Worm (Caenorhabditis elegans) whole organism, L3 larva: ENCODE measurements around the gene cpg-2.

ENCODE experiments used
- R02D3.7 ChIP-seq: fragments of 150-350 bp; optimal IDR thresholded peaks from 2 replicates; lab custom pipeline; 2014; ENCODE audit warnings: missing biosample characterization, missing genetic modification characterization
- ZK546.5 ChIP-seq: sonication (generic microtip); optimal IDR thresholded peaks from 2 replicates; lab custom pipeline; 2017; ENCODE audit warnings: missing biosample characterization, missing genetic modification characterization
- aly-2 ChIP-seq: fragments of 150-350 bp; optimal IDR thresholded peaks from 2 replicates; lab custom pipeline; 2014; ENCODE audit warnings: missing biosample characterization, missing genetic modification characterization
- ama-1 ChIP-seq: fragments of 150-350 bp; optimal IDR thresholded peaks from 2 replicates; lab custom pipeline; 2018
- ceh-16 ChIP-seq: sonication (generic microtip); optimal IDR thresholded peaks from 2 replicates; lab custom pipeline; 2017; ENCODE audit warnings: missing biosample characterization, missing genetic modification characterization
- ceh-28 ChIP-seq: fragments of 150-350 bp; optimal IDR thresholded peaks from 2 replicates; lab custom pipeline; 2014; ENCODE audit warnings: missing biosample characterization, missing genetic modification reagents, missing genetic modification characterization
- ceh-82 ChIP-seq: fragments of 150-350 bp; optimal IDR thresholded peaks from 2 replicates; lab custom pipeline; 2014; ENCODE audit warnings: missing biosample characterization, missing genetic modification characterization
- ceh-9 ChIP-seq: sonication (generic microtip); optimal IDR thresholded peaks from 2 replicates; lab custom pipeline; 2018; ENCODE audit warnings: missing biosample characterization, missing genetic modification characterization
- daf-12 ChIP-seq: fragments of 150-350 bp; optimal IDR thresholded peaks from 2 replicates; lab custom pipeline; 2014; ENCODE audit warnings: missing biosample characterization, missing genetic modification reagents, missing genetic modification characterization
- egl-27 ChIP-seq: sonication (generic microtip); optimal IDR thresholded peaks from 4 replicates; lab custom pipeline; 2017; ENCODE audit warnings: missing biosample characterization, missing genetic modification reagents, missing genetic modification characterization
- egl-5 ChIP-seq: fragments of 150-350 bp; optimal IDR thresholded peaks from 2 replicates; lab custom pipeline; 2017; ENCODE audit warnings: missing biosample characterization, missing genetic modification reagents, missing genetic modification characterization, inconsistent platforms
- elt-1 ChIP-seq: fragments of 150-350 bp; optimal IDR thresholded peaks from 2 replicates; lab custom pipeline; 2014; ENCODE audit warnings: missing biosample characterization, missing genetic modification characterization
- elt-2 ChIP-seq: sonication (generic microtip); optimal IDR thresholded peaks from 2 replicates; lab custom pipeline; 2016; ENCODE audit warnings: missing genetic modification reagents, mild to moderate bottlenecking, missing genetic modification characterization, missing compliant biosample characterization
- elt-3 ChIP-seq, 3 experiments: fragments of 150-350 bp in 1 of 3; sonication (generic microtip) in 2 of 3; optimal IDR thresholded peaks; 2 replicates in 2 of 3; 4 replicates in 1 of 3; lab custom pipeline; 2014 to 2017; ENCODE audit warnings: missing biosample characterization in 3 of 3, missing genetic modification characterization in 3 of 3
- eor-1 ChIP-seq, 2 experiments: fragments of 150-350 bp; optimal IDR thresholded peaks; 2 replicates each; lab custom pipeline; 2014 to 2018; ENCODE audit warnings: missing biosample characterization in 2 of 2, missing genetic modification characterization in 2 of 2
- fkh-10 ChIP-seq: sonication (generic microtip); optimal IDR thresholded peaks from 2 replicates; lab custom pipeline; 2017; ENCODE audit warnings: missing biosample characterization, missing genetic modification reagents, missing genetic modification characterization
- fkh-2 ChIP-seq: fragments of 150-350 bp; optimal IDR thresholded peaks from 2 replicates; lab custom pipeline; 2014; ENCODE audit warnings: missing biosample characterization, missing genetic modification reagents, missing genetic modification characterization
- fos-1 ChIP-seq: fragments of 150-350 bp; optimal IDR thresholded peaks from 2 replicates; lab custom pipeline; 2014; ENCODE audit warnings: missing biosample characterization, missing genetic modification characterization
- hmg-11 ChIP-seq: sonication (generic microtip); optimal IDR thresholded peaks from 2 replicates; lab custom pipeline; 2016; ENCODE audit warnings: missing genetic modification characterization, missing compliant biosample characterization
- jun-1 ChIP-seq: fragments of 150-350 bp; optimal IDR thresholded peaks from 2 replicates; lab custom pipeline; 2014; ENCODE audit warnings: missing biosample characterization, missing genetic modification reagents, missing genetic modification characterization
- lin-15B ChIP-seq: fragments of 150-350 bp; optimal IDR thresholded peaks from 2 replicates; lab custom pipeline; 2014; ENCODE audit warnings: missing biosample characterization, missing genetic modification characterization
- lin-39 ChIP-seq: fragments of 150-350 bp; optimal IDR thresholded peaks from 2 replicates; lab custom pipeline; 2018; ENCODE audit warnings: missing biosample characterization, missing genetic modification reagents, missing genetic modification characterization
- lsy-12 ChIP-seq: sonication (generic microtip); optimal IDR thresholded peaks from 2 replicates; lab custom pipeline; 2016; ENCODE audit warnings: mild to moderate bottlenecking, missing genetic modification characterization, missing compliant biosample characterization
- mdl-1 ChIP-seq: fragments of 150-350 bp; optimal IDR thresholded peaks from 2 replicates; lab custom pipeline; 2014; ENCODE audit warnings: missing biosample characterization, missing genetic modification characterization
- mml-1 ChIP-seq: fragments of 150-350 bp; sonication (generic microtip); optimal IDR thresholded peaks from 3 replicates; lab custom pipeline; 2014; ENCODE audit warnings: missing biosample characterization, missing genetic modification characterization
- nfya-1 ChIP-seq: sonication (generic microtip); optimal IDR thresholded peaks from 2 replicates; lab custom pipeline; 2017; ENCODE audit warnings: missing genetic modification characterization, mild to moderate bottlenecking, missing compliant biosample characterization, antibody characterized with exemption, moderate library complexity; ENCODE audit not compliant: insufficient read depth
- nhr-11 ChIP-seq: fragments of 150-350 bp; optimal IDR thresholded peaks from 2 replicates; lab custom pipeline; 2014; ENCODE audit warnings: missing biosample characterization, missing genetic modification characterization
- nhr-12 ChIP-seq: fragments of 150-350 bp; optimal IDR thresholded peaks from 2 replicates; lab custom pipeline; 2014; ENCODE audit warnings: missing biosample characterization, missing genetic modification characterization
- nhr-23 ChIP-seq: fragments of 150-350 bp; optimal IDR thresholded peaks from 2 replicates; lab custom pipeline; 2014; ENCODE audit warnings: missing biosample characterization, missing genetic modification reagents, missing genetic modification characterization
- nhr-237 ChIP-seq: fragments of 150-350 bp; optimal IDR thresholded peaks from 2 replicates; lab custom pipeline; 2014; ENCODE audit warnings: missing biosample characterization, missing genetic modification characterization
- nhr-25 ChIP-seq: sonication (generic microtip); optimal IDR thresholded peaks from 2 replicates; lab custom pipeline; 2017; ENCODE audit warnings: missing biosample characterization, missing genetic modification characterization
- nhr-28 ChIP-seq: fragments of 150-350 bp; optimal IDR thresholded peaks from 2 replicates; lab custom pipeline; 2014; ENCODE audit warnings: missing biosample characterization, missing genetic modification characterization
- nhr-43 ChIP-seq: sonication (generic microtip); optimal IDR thresholded peaks from 2 replicates; lab custom pipeline; 2016; ENCODE audit warnings: mild to moderate bottlenecking, missing genetic modification characterization, missing compliant biosample characterization; ENCODE audit not compliant: poor library complexity, severe bottlenecking
- nhr-67 ChIP-seq: fragments of 150-350 bp; optimal IDR thresholded peaks from 2 replicates; lab custom pipeline; 2014; ENCODE audit warnings: missing biosample characterization, missing genetic modification characterization
- nhr-76 ChIP-seq: fragments of 150-350 bp; sonication (generic microtip); optimal IDR thresholded peaks from 5 replicates; lab custom pipeline; 2014; ENCODE audit warnings: missing biosample characterization, missing genetic modification characterization
- nhr-77 ChIP-seq: fragments of 150-350 bp; optimal IDR thresholded peaks from 2 replicates; lab custom pipeline; 2014; ENCODE audit warnings: missing biosample characterization, missing genetic modification characterization
- pha-4 ChIP-seq: fragments of 150-350 bp; optimal IDR thresholded peaks from 2 replicates; lab custom pipeline; 2014; ENCODE audit warnings: missing biosample characterization, missing genetic modification reagents, missing genetic modification characterization
- pqm-1 ChIP-seq: fragments of 150-350 bp; optimal IDR thresholded peaks from 2 replicates; lab custom pipeline; 2017; ENCODE audit warnings: missing biosample characterization, missing genetic modification characterization, inconsistent platforms
- sea-2 ChIP-seq: fragments of 150-350 bp; sonication (generic microtip); optimal IDR thresholded peaks from 4 replicates; lab custom pipeline; 2014; ENCODE audit warnings: missing biosample characterization, missing genetic modification reagents, missing genetic modification characterization
- skn-1 ChIP-seq: fragments of 150-350 bp; optimal IDR thresholded peaks from 2 replicates; lab custom pipeline; 2014; ENCODE audit warnings: missing biosample characterization, missing genetic modification characterization
- snpc-4 ChIP-seq: fragments of 150-350 bp; optimal IDR thresholded peaks from 2 replicates; lab custom pipeline; 2014; ENCODE audit warnings: missing biosample characterization, missing genetic modification characterization
- tbx-2 ChIP-seq: sonication (generic microtip); optimal IDR thresholded peaks from 2 replicates; lab custom pipeline; 2016; ENCODE audit warnings: mild to moderate bottlenecking, missing genetic modification characterization, missing compliant biosample characterization
- unc-39 ChIP-seq: sonication (generic microtip); optimal IDR thresholded peaks from 4 replicates; lab custom pipeline; 2017; ENCODE audit warnings: missing biosample characterization, missing genetic modification characterization
- unc-62 ChIP-seq: fragments of 150-350 bp; sonication (generic microtip); optimal IDR thresholded peaks from 4 replicates; lab custom pipeline; 2014; ENCODE audit warnings: missing biosample characterization, missing genetic modification reagents, missing genetic modification characterization
- zag-1 ChIP-seq: fragments of 150-350 bp; optimal IDR thresholded peaks from 2 replicates; lab custom pipeline; 2014; ENCODE audit warnings: missing biosample characterization, missing genetic modification characterization
- ztf-11 ChIP-seq: fragments of 150-350 bp; optimal IDR thresholded peaks from 2 replicates; lab custom pipeline; 2014; ENCODE audit warnings: missing biosample characterization, missing genetic modification characterization
- ztf-4 ChIP-seq: fragments of 150-350 bp; optimal IDR thresholded peaks from 2 replicates; lab custom pipeline; 2014; ENCODE audit warnings: missing biosample characterization, missing genetic modification characterization

The cpg-2 gene

DNA sequence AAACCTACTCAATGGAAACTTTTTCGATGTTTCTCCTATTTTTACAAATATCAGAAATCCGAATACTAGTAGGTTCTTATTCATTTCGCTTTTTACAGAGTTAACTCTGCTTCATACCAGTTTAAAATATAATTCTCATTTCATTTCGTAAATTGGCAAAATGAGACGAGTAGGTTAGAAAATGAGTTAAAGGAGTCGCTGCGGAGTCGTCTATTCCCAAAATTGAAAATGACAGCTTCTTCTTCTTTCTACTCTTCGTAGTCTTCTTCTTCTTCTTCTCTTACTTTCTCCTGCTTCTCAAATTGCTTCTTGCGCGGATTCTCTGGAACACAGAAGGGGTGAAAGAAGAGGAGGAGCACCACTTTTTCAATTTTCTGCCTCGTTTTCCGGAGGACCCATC, 41.0 kb upstream of the cpg-2 start, which contains the start of gene glr-2:
Gene glr-2, minus strand, starts transcription at position 211 of the 400 bp plus-strand sequence.
- no peak for TF ChIP-seq lin-39 (tag; lab: Kevin White, UChicago)
- TF ChIP-seq elt-1 (tag; lab: Kevin White, UChicago), result no peak
- no peak for TF ChIP-seq egl-5 (tag; lab: Kevin White, UChicago)
- no peak for TF ChIP-seq daf-12 (tag; lab: Kevin White, UChicago)
- no peak for TF ChIP-seq mdl-1 (tag; lab: Kevin White, UChicago)
- no peak for TF ChIP-seq ceh-82 (tag; lab: Kevin White, UChicago)
- TF ChIP-seq eor-1 (tag; optimal IDR thresholded peaks at IDR 0.05; lab: Kevin White, UChicago), result no peak
- TF ChIP-seq nhr-11 (tag; lab: Kevin White, UChicago), result no peak
- TF ChIP-seq fkh-10, result no peak

- TF ChIP-seq skn-1 (no peak), nhr-67 (tag; lab: Kevin White, UChicago) (no peak), daf-12 (tag; lab: Kevin White, UChicago) (no peak), fos-1 (tag; lab: Kevin White, UChicago) (no peak), nhr-77 (tag; lab: Kevin White, UChicago) (no peak), nfya-1 (peak; percentile 43), nhr-237 (tag; lab: Kevin White, UChicago) (no peak), zag-1 (tag; lab: Kevin White, UChicago) (no peak), egl-27 (no peak), snpc-4 (tag; lab: Kevin White, UChicago) (peak; percentile 97), nhr-12 (no peak), hmg-11 (tag; lab: Kevin White, UChicago) (no peak), nhr-43 (tag; lab: Kevin White, UChicago) (no peak), eor-1 (tag; optimal IDR thresholded peaks at IDR 0.05; lab: Kevin White, UChicago) (no peak), nhr-25 (tag; lab: Kevin White, UChicago) (peak; percentile 11), unc-62 (no peak), nhr-76 (tag; lab: Kevin White, UChicago) (no peak), ztf-4 (tag; lab: Kevin White, UChicago) (no peak), lsy-12 (tag; lab: Kevin White, UChicago) (no peak), unc-39 (tag; lab: Kevin White, UChicago) (no peak), elt-1 (tag; lab: Kevin White, UChicago) (no peak), elt-2 (tag; lab: Kevin White, UChicago) (peak; percentile 26), ZK546.5 (tag; lab: Kevin White, UChicago) (no peak), ceh-82 (tag; lab: Kevin White, UChicago) (no peak), R02D3.7 (tag; lab: Kevin White, UChicago) (no peak), ceh-28 (tag; lab: Kevin White, UChicago) (no peak), mdl-1 (tag; lab: Kevin White, UChicago) (no peak), ceh-9 (tag; lab: Kevin White, UChicago) (no peak), mml-1 (tag; lab: Kevin White, UChicago) (no peak), nhr-11 (tag; lab: Kevin White, UChicago) (no peak), elt-3 (tag; optimal IDR thresholded peaks at IDR 0.05; lab: Kevin White, UChicago) (no peak), ztf-11 (tag; lab: Kevin White, UChicago) (no peak), lin-39 (tag; lab: Kevin White, UChicago) (no peak), lin-15B (tag; lab: Kevin White, UChicago) (no peak), jun-1 (no peak), fkh-10 (no peak), nhr-23 (tag; lab: Kevin White, UChicago) (no peak), ama-1 (lab: Kevin White, UChicago) (peak; percentile 76), fkh-2 (tag; lab: Kevin White, UChicago) (no peak), pha-4 (tag; lab: Kevin White, UChicago) (no peak), ceh-16 (tag; lab: Kevin White, UChicago) (no peak), pqm-1 (tag; lab: Kevin White, UChicago) (peak; percentile 45), sea-2 (GFP tag; lab: Kevin White, UChicago) (no peak), tbx-2 (tag; lab: Kevin White, UChicago) (no peak), nhr-28 (tag; lab: Kevin White, UChicago) (no peak), aly-2 (tag; lab: Kevin White, UChicago) (no peak), egl-5 (tag; lab: Kevin White, UChicago) (no peak)
- TF ChIP-seq, all 47 proteins: peak for 6
Measured at ce11 chrIII:7142172-7142601, 38.4 kb upstream of the cpg-2 start.
